Worm (Caenorhabditis elegans): ENCODE results near the gene col-2.

ce11 chrIV:10040803-10041202 lies 44.4 kb downstream of the col-2 start, which contains the start of gene dhs-31:
- no peak for TF ChIP-seq dao-5 (tag; optimal IDR thresholded peaks at IDR 0.05)
- TF ChIP-seq him-1 (tag; optimal IDR thresholded peaks at IDR 0.05), result no peak

Data from whole organism, L4/young adult.